Fruit fly (Drosophila melanogaster) whole organism, embryonic: ENCODE data around the gene Dh44.

Experiments used
- CG11085 ChIP-seq: fragments of 200-800 bp; sonication (Bioruptor generic); IDR thresholded peaks from 2 replicates; pipeline ENCODE4 v1.3.6; 2022; ENCODE audit warnings: missing biosample characterization, missing genetic modification characterization
- CG11560 ChIP-seq: fragments of 200-800 bp; sonication (Bioruptor generic); IDR thresholded peaks from 3 replicates; pipeline ENCODE4 v1.3.6; 2022; ENCODE audit warnings: missing biosample characterization, missing genetic modification characterization
- CG13424 ChIP-seq: fragments of 200-800 bp; sonication (Bioruptor generic); optimal IDR thresholded peaks from 2 replicates; lab custom pipeline; 2019; ENCODE audit warnings: missing biosample characterization, mild to moderate bottlenecking, missing genetic modification characterization, moderate library complexity
- CG13894 ChIP-seq: fragments of 200-800 bp; sonication (Bioruptor generic); optimal IDR thresholded peaks from 3 replicates; lab custom pipeline; 2018; ENCODE audit warnings: missing biosample characterization, mild to moderate bottlenecking, missing genetic modification characterization, moderate library complexity
- CG14441 ChIP-seq: fragments of 200-800 bp; sonication (Bioruptor generic); IDR thresholded peaks from 2 replicates; pipeline ENCODE4 v1.3.6; 2022; ENCODE audit warnings: missing biosample characterization, missing genetic modification characterization
- CG1792 ChIP-seq: fragments of 200-800 bp; sonication (Bioruptor generic); optimal IDR thresholded peaks from 2 replicates; lab custom pipeline; 2016; ENCODE audit warnings: missing biosample characterization, missing genetic modification characterization
- CG18262 ChIP-seq: fragments of 200-800 bp; optimal IDR thresholded peaks from 3 replicates; lab custom pipeline; 2019; ENCODE audit warnings: missing biosample characterization, mild to moderate bottlenecking, missing genetic modification characterization, moderate library complexity
- CG18476 ChIP-seq: fragments of 200-800 bp; sonication (Bioruptor generic); optimal IDR thresholded peaks from 2 replicates; lab custom pipeline; 2016; ENCODE audit warnings: missing biosample characterization, mild to moderate bottlenecking, missing genetic modification characterization
- CG2199 ChIP-seq: fragments of 200-800 bp; sonication (Bioruptor generic); IDR thresholded peaks from 3 replicates; pipeline ENCODE4 v1.3.6; 2022; ENCODE audit warnings: missing biosample characterization, missing genetic modification characterization
- CG30403 ChIP-seq: fragments of 200-800 bp; sonication (Bioruptor generic); optimal IDR thresholded peaks from 3 replicates; lab custom pipeline; 2016; ENCODE audit warnings: missing biosample characterization, missing genetic modification characterization
- CG34422 ChIP-seq: fragments of 200-800 bp; sonication (Bioruptor generic); IDR thresholded peaks from 3 replicates; pipeline ENCODE4 v1.3.6; 2022; ENCODE audit warnings: missing biosample characterization, missing genetic modification characterization
- CG3838 ChIP-seq: fragments of 200-800 bp; sonication (Bioruptor generic); optimal IDR thresholded peaks from 3 replicates; lab custom pipeline; 2016; ENCODE audit warnings: missing biosample characterization, missing genetic modification characterization
- CG4328 ChIP-seq: fragments of 200-800 bp; sonication (Bioruptor generic); optimal IDR thresholded peaks from 3 replicates; lab custom pipeline; 2017; ENCODE audit warnings: missing biosample characterization, missing genetic modification reagents, missing genetic modification characterization
- CG7357 ChIP-seq: fragments of 200-800 bp; sonication (Bioruptor generic); IDR thresholded peaks from 3 replicates; pipeline ENCODE4 v1.3.6; 2022; ENCODE audit warnings: missing biosample characterization, missing genetic modification characterization
- CG7963 ChIP-seq: fragments of 200-800 bp; sonication (Bioruptor generic); IDR thresholded peaks from 3 replicates; pipeline ENCODE4 v1.3.6; 2022; ENCODE audit warnings: missing biosample characterization, missing genetic modification characterization; ENCODE audit not compliant: partially characterized antibody
- CG8290 ChIP-seq, 3 experiments: fragments of 200-800 bp; sonication (Bioruptor generic); optimal IDR thresholded peaks; 2 replicates each; lab custom pipeline; 2016 to 2019; ENCODE audit warnings: missing biosample characterization in 3 of 3, missing genetic modification characterization in 3 of 3, mild to moderate bottlenecking in 2 of 3, moderate library complexity in 1 of 3
- CG8944 ChIP-seq: fragments of 200-800 bp; sonication (Bioruptor generic); optimal IDR thresholded peaks from 3 replicates; lab custom pipeline; 2016; ENCODE audit warnings: missing biosample characterization, missing genetic modification characterization
- CG9797 ChIP-seq: fragments of 200-800 bp; sonication (Bioruptor generic); optimal IDR thresholded peaks from 3 replicates; lab custom pipeline; 2018; ENCODE audit warnings: missing biosample characterization, mild to moderate bottlenecking, missing genetic modification characterization
- CTCF ChIP-seq: fragments of 200-800 bp; sonication (Bioruptor generic); optimal IDR thresholded peaks from 2 replicates; lab custom pipeline; 2017; ENCODE audit warnings: missing biosample characterization, mild to moderate bottlenecking, missing genetic modification characterization, moderate library complexity
- CoRest ChIP-seq: fragments of 200-800 bp; sonication (Bioruptor generic); optimal IDR thresholded peaks from 3 replicates; lab custom pipeline; 2018; ENCODE audit warnings: missing biosample characterization, mild to moderate bottlenecking, missing genetic modification characterization, moderate library complexity
- Dip2 ChIP-seq: fragments of 200-800 bp; sonication (Bioruptor generic); IDR thresholded peaks from 2 replicates; pipeline ENCODE4 v1.3.6; 2022; ENCODE audit warnings: missing biosample characterization, missing genetic modification characterization
- Dp ChIP-seq: fragments of 200-800 bp; sonication (Bioruptor generic); optimal IDR thresholded peaks from 2 replicates; lab custom pipeline; 2018; ENCODE audit warnings: missing biosample characterization, mild to moderate bottlenecking, missing genetic modification characterization, moderate library complexity
- Dref ChIP-seq: fragments of 200-800 bp; sonication (Bioruptor generic); IDR thresholded peaks from 2 replicates; pipeline ENCODE4 v1.3.6; 2022; ENCODE audit warnings: missing biosample characterization, missing genetic modification characterization
- Ets97D ChIP-seq: fragments of 200-800 bp; sonication (Bioruptor generic); optimal IDR thresholded peaks from 3 replicates; lab custom pipeline; 2016; ENCODE audit warnings: missing biosample characterization, missing genetic modification characterization
- Fer3 ChIP-seq: fragments of 200-800 bp; sonication (Bioruptor generic); optimal IDR thresholded peaks from 2 replicates; lab custom pipeline; 2018; ENCODE audit warnings: missing biosample characterization, mild to moderate bottlenecking, missing genetic modification characterization, moderate library complexity
- Hmx ChIP-seq: fragments of 200-800 bp; sonication (Bioruptor generic); optimal IDR thresholded peaks from 2 replicates; lab custom pipeline; 2016; ENCODE audit warnings: missing biosample characterization, missing genetic modification characterization
- Hr3 ChIP-seq: fragments of 200-800 bp; sonication (Bioruptor generic); optimal IDR thresholded peaks from 3 replicates; lab custom pipeline; 2016; ENCODE audit warnings: missing biosample characterization, missing genetic modification characterization
- NC2β ChIP-seq: fragments of 200-800 bp; sonication (Bioruptor generic); optimal IDR thresholded peaks from 2 replicates; lab custom pipeline; 2016; ENCODE audit warnings: missing biosample characterization, missing genetic modification characterization
- Nf-YB ChIP-seq: fragments of 200-800 bp; sonication (Bioruptor generic); optimal IDR thresholded peaks from 3 replicates; lab custom pipeline; 2019; ENCODE audit warnings: missing biosample characterization, mild to moderate bottlenecking, missing genetic modification characterization, moderate library complexity
- Sin3A ChIP-seq: fragments of >200 bp; optimal IDR thresholded peaks from 2 replicates; lab custom pipeline; 2018
- Spps ChIP-seq: fragments of 200-800 bp; sonication (Bioruptor generic); optimal IDR thresholded peaks from 2 replicates; lab custom pipeline; 2018; ENCODE audit warnings: missing biosample characterization, mild to moderate bottlenecking, missing genetic modification characterization
- TFAM ChIP-seq: fragments of 200-800 bp; sonication (Bioruptor generic); optimal IDR thresholded peaks from 2 replicates; lab custom pipeline; 2017; ENCODE audit warnings: missing biosample characterization, missing genetic modification characterization, inconsistent platforms
- Trl ChIP-seq, 3 experiments: fragments of >200 bp in 2 of 3; fragments of 200-800 bp in 1 of 3; sonication (Bioruptor generic) in 1 of 3; optimal IDR thresholded peaks; 2 replicates in 1 of 3; 3 replicates in 2 of 3; lab custom pipeline; 2016 to 2017; ENCODE audit warnings: missing biosample characterization in 1 of 3, missing genetic modification characterization in 1 of 3
- Xbp1 ChIP-seq: fragments of 200-800 bp; sonication (Bioruptor generic); optimal IDR thresholded peaks from 3 replicates; lab custom pipeline; 2016; ENCODE audit warnings: missing biosample characterization, mild to moderate bottlenecking, missing genetic modification characterization
- al ChIP-seq: fragments of 200-800 bp; sonication (Bioruptor generic); IDR thresholded peaks from 2 replicates; pipeline ENCODE4 v1.3.6; 2022; ENCODE audit warnings: missing biosample characterization, missing genetic modification characterization
- az2 ChIP-seq: fragments of 200-800 bp; sonication (Bioruptor generic); optimal IDR thresholded peaks from 3 replicates; lab custom pipeline; 2016; ENCODE audit warnings: missing biosample characterization, missing genetic modification characterization
- bigmax ChIP-seq: fragments of 200-800 bp; sonication (Bioruptor generic); optimal IDR thresholded peaks from 2 replicates; lab custom pipeline; 2018; ENCODE audit warnings: missing biosample characterization, mild to moderate bottlenecking, missing genetic modification characterization
- fd3F ChIP-seq: fragments of 200-800 bp; sonication (Bioruptor generic); optimal IDR thresholded peaks from 2 replicates; lab custom pipeline; 2018; ENCODE audit warnings: missing biosample characterization, mild to moderate bottlenecking, missing genetic modification characterization, moderate library complexity
- gce ChIP-seq: fragments of 200-800 bp; sonication (Bioruptor generic); IDR thresholded peaks from 3 replicates; pipeline ENCODE4 v1.3.6; 2022; ENCODE audit warnings: missing biosample characterization, missing genetic modification characterization
- gcm2 ChIP-seq: fragments of 200-800 bp; sonication (Bioruptor generic); optimal IDR thresholded peaks from 2 replicates; lab custom pipeline; 2016; ENCODE audit warnings: missing biosample characterization, missing genetic modification characterization
- gem ChIP-seq: fragments of 200-800 bp; sonication (Bioruptor generic); optimal IDR thresholded peaks from 2 replicates; lab custom pipeline; 2019; ENCODE audit warnings: missing biosample characterization, mild to moderate bottlenecking, missing genetic modification characterization, moderate library complexity
- gsb ChIP-seq: fragments of 200-800 bp; sonication (Bioruptor generic); IDR thresholded peaks from 2 replicates; pipeline ENCODE4 v1.3.6; 2022; ENCODE audit warnings: missing biosample characterization, missing genetic modification characterization
- ham ChIP-seq: fragments of 200-800 bp; sonication (Bioruptor generic); IDR thresholded peaks from 2 replicates; pipeline ENCODE4 v1.3.6; 2022; ENCODE audit warnings: missing biosample characterization, missing genetic modification characterization
- lov ChIP-seq, 2 experiments: fragments of 200-800 bp in 1 of 2; fragments of >200 bp in 1 of 2; sonication (Bioruptor generic) in 1 of 2; IDR thresholded peaks in 1 of 2; optimal IDR thresholded peaks in 1 of 2; 2 replicates in 1 of 2; 3 replicates in 1 of 2; pipeline versions ENCODE4 v1.3.6 to Lab custom; 2017 to 2022; ENCODE audit warnings: missing biosample characterization in 1 of 2, missing genetic modification characterization in 1 of 2
- ranshi ChIP-seq: fragments of 200-800 bp; sonication (Bioruptor generic); IDR thresholded peaks from 2 replicates; pipeline ENCODE4 v1.3.6; 2022; ENCODE audit warnings: missing biosample characterization, missing genetic modification characterization
- sc ChIP-seq, 3 experiments: fragments of >200 bp in 2 of 3; fragments of 200-800 bp in 1 of 3; sonication (Bioruptor generic) in 1 of 3; optimal IDR thresholded peaks; 2 replicates in 2 of 3; 3 replicates in 1 of 3; lab custom pipeline; 2017; ENCODE audit warnings: mild to moderate bottlenecking in 1 of 3, missing biosample characterization in 1 of 3, missing genetic modification characterization in 1 of 3, missing genetic modification reagents in 1 of 3
- sob ChIP-seq: fragments of 200-800 bp; sonication (Bioruptor generic); IDR thresholded peaks from 2 replicates; pipeline ENCODE4 v1.3.6; 2022; ENCODE audit warnings: missing biosample characterization, missing genetic modification characterization
- stwl ChIP-seq: fragments of 200-800 bp; sonication (Bioruptor generic); optimal IDR thresholded peaks from 3 replicates; lab custom pipeline; 2018; ENCODE audit warnings: missing biosample characterization, mild to moderate bottlenecking, missing genetic modification characterization, moderate library complexity
- toy ChIP-seq: fragments of 200-800 bp; sonication (Bioruptor generic); IDR thresholded peaks from 2 replicates; pipeline ENCODE4 v1.3.6; 2022; ENCODE audit warnings: missing biosample characterization, missing genetic modification characterization
- wek ChIP-seq: fragments of 200-800 bp; sonication (Bioruptor generic); optimal IDR thresholded peaks from 3 replicates; lab custom pipeline; 2018; ENCODE audit warnings: missing biosample characterization, mild to moderate bottlenecking, missing genetic modification characterization, moderate library complexity
- zf30C ChIP-seq: fragments of 200-800 bp; sonication (Bioruptor generic); optimal IDR thresholded peaks from 3 replicates; lab custom pipeline; 2018; ENCODE audit warnings: missing biosample characterization, mild to moderate bottlenecking, missing genetic modification characterization

Gene Dh44

DNA sequence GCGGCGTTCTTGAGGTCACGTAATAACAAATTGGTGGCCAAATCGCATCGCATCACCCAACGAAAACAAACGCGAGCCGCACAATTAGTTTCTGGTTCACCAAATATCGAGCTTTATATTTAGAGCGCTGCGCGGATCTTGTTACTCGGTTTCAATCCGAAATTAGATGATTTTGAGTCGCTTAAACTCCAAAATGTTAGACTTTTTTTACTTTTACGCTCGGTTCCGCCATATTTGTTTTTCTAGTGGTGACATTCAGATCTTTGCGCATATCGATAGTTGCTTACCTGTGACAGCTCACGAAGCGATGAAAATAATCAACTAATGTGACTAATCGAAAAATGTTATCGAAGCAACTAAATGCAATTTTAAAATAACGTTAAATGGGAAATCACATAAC is 621 bp upstream of the Dh44 start, which contains the start of gene Scm (continued):
- TF ChIP-seq ranshi (no peak), bigmax (GFP tag; lab: Kevin White, UChicago) (no peak), sob (GFP tag; lab: Robert Waterston, UW) (no peak), sc (optimal IDR thresholded peaks at IDR 0.05; lab: Kevin White, UChicago) (no peak), sc (GFP tag; optimal IDR thresholded peaks at IDR 0.05; lab: Kevin White, UChicago) (no peak), CG1792 (no peak), CG13894 (tag; lab: Kevin White, UChicago) (peak; percentile 2), CG9797 (GFP tag; lab: Kevin White, UChicago) (peak; percentile 20), CG34422 (no peak), CG11085 (no peak), CG13424 (tag; lab: Kevin White, UChicago) (peak; percentile 3), toy (GFP tag; lab: Robert Waterston, UW) (no peak), gsb (no peak), az2 (GFP tag; lab: Kevin White, UChicago) (no peak), NC2β (GFP tag; lab: Kevin White, UChicago) (peak; percentile 3), CG18262 (peak; percentile 19), CG18476 (no peak), CG7963 (peak; percentile 93), Fer3 (no peak), TFAM (no peak), CG14441 (GFP tag; lab: Robert Waterston, UW) (no peak), CG11560 (tag; lab: Robert Waterston, UW) (no peak), stwl (tag; lab: Kevin White, UChicago) (peak; percentile 100), Spps (tag; lab: Kevin White, UChicago) (no peak), Nf-YB (GFP tag; lab: Kevin White, UChicago) (peak; percentile 59), gcm2 (GFP tag; lab: Kevin White, UChicago) (no peak), Dip2 (GFP tag; lab: Robert Waterston, UW) (no peak), zf30C (GFP tag; lab: Kevin White, UChicago) (no peak), al (GFP tag; lab: Robert Waterston, UW) (no peak), Xbp1 (GFP tag; lab: Kevin White, UChicago) (peak; percentile 19), CG4328 (GFP tag; lab: Kevin White, UChicago) (no peak), CG8290 (GFP tag; optimal IDR thresholded peaks at IDR 0.05; lab: Kevin White, UChicago) (peak; percentile 48), CG8290 (tag; optimal IDR thresholded peaks at IDR 0.05; lab: Kevin White, UChicago) (no peak), lov (optimal IDR thresholded peaks at IDR 0.05; lab: Kevin White, UChicago) (no peak), lov (GFP tag; IDR thresholded peaks at IDR 0.05; lab: Robert Waterston, UW) (no peak), CTCF (GFP tag; lab: Kevin White, UChicago) (no peak), Dref (peak; percentile 95), gce (GFP tag; lab: Robert Waterston, UW) (no peak), gem (tag; lab: Kevin White, UChicago) (no peak), Hr3 (GFP tag; lab: Kevin White, UChicago) (no peak), CG30403 (no peak), ham (GFP tag; lab: Robert Waterston, UW) (no peak), CG7357 (GFP tag; lab: Robert Waterston, UW) (no peak), CG3838 (GFP tag; lab: Kevin White, UChicago) (no peak), CG2199 (GFP tag; lab: Robert Waterston, UW) (no peak), Hmx (GFP tag; lab: Kevin White, UChicago) (no peak), CoRest (tag; lab: Kevin White, UChicago) (no peak), CG8944 (GFP tag; lab: Kevin White, UChicago) (no peak), Sin3A (lab: Kevin White, UChicago) (peak; percentile 15), wek (GFP tag; lab: Kevin White, UChicago) (no peak), Dp (GFP tag; lab: Kevin White, UChicago) (peak; percentile 69), fd3F (GFP tag; lab: Kevin White, UChicago) (no peak), Ets97D (GFP tag; lab: Kevin White, UChicago) (peak; percentile 92), Trl (optimal IDR thresholded peaks at IDR 0.05; lab: Kevin White, UChicago) (no peak), Trl (GFP tag; optimal IDR thresholded peaks at IDR 0.05; lab: Kevin White, UChicago) (no peak)
